Worm (Caenorhabditis elegans): ENCODE measurements around the gene srbc-45.

- TF ChIP-seq lir-3 (tag; optimal IDR thresholded peaks at IDR 0.05; ENCODE audit: poor library complexity): no peak
- TF ChIP-seq unc-86 (tag; optimal IDR thresholded peaks at IDR 0.05): no peak
- no peak for TF ChIP-seq ceh-82 (tag; optimal IDR thresholded peaks at IDR 0.05)
- no peak for TF ChIP-seq dpl-1 (GFP tag; optimal IDR thresholded peaks at IDR 0.05)
- TF ChIP-seq ceh-8 (GFP tag; optimal IDR thresholded peaks at IDR 0.05): no peak
- TF ChIP-seq elt-2 (tag; optimal IDR thresholded peaks at IDR 0.05): no peak
- no peak for TF ChIP-seq zag-1 (tag; optimal IDR thresholded peaks at IDR 0.05)
- no peak for TF ChIP-seq fkh-10 (GFP tag; optimal IDR thresholded peaks at IDR 0.05)
Observed at ce11 chrV:12827219-12827618, 23.8 kb downstream of the srbc-45 start, which contains the start of gene ugt-15.
